Fruit fly (Drosophila melanogaster) whole organism, embryonic: ENCODE measurements around the gene E2f2.

Source experiments
- Atf3 ChIP-seq: fragments of 200-800 bp; sonication (Bioruptor generic); optimal IDR thresholded peaks from 3 replicates; lab custom pipeline; 2016; ENCODE audit warnings: missing biosample characterization, missing genetic modification characterization
- CG11085 ChIP-seq: fragments of 200-800 bp; sonication (Bioruptor generic); IDR thresholded peaks from 2 replicates; pipeline ENCODE4 v1.3.6; 2022; ENCODE audit warnings: missing biosample characterization, missing genetic modification characterization
- CG11456 ChIP-seq: fragments of 200-800 bp; sonication (Bioruptor generic); IDR thresholded peaks from 3 replicates; pipeline ENCODE4 v1.3.6; 2022; ENCODE audit warnings: missing biosample characterization, missing genetic modification characterization
- CG13123 ChIP-seq: fragments of 200-800 bp; sonication (Bioruptor generic); optimal IDR thresholded peaks from 2 replicates; lab custom pipeline; 2016; ENCODE audit warnings: missing biosample characterization, missing genetic modification characterization
- CG14860 ChIP-seq: fragments of 200-800 bp; sonication (Bioruptor generic); IDR thresholded peaks from 3 replicates; pipeline ENCODE4 v1.3.6; 2022; ENCODE audit warnings: missing biosample characterization, missing genetic modification characterization; ENCODE audit not compliant: partially characterized antibody
- CG15479 ChIP-seq: fragments of 200-800 bp; sonication (Bioruptor generic); optimal IDR thresholded peaks from 3 replicates; lab custom pipeline; 2019; ENCODE audit warnings: missing biosample characterization, mild to moderate bottlenecking, missing genetic modification characterization, moderate library complexity
- CG15696 ChIP-seq: fragments of 200-800 bp; sonication (Bioruptor generic); optimal IDR thresholded peaks from 2 replicates; lab custom pipeline; 2019; ENCODE audit warnings: missing biosample characterization, mild to moderate bottlenecking, missing genetic modification characterization, moderate library complexity
- CG2129 ChIP-seq: fragments of 200-800 bp; sonication (Bioruptor generic); IDR thresholded peaks from 2 replicates; pipeline ENCODE4 v1.3.6; 2022; ENCODE audit warnings: missing biosample characterization, missing genetic modification characterization; ENCODE audit not compliant: partially characterized antibody
- CG2889 ChIP-seq: fragments of 200-800 bp; sonication (Bioruptor generic); IDR thresholded peaks from 3 replicates; pipeline ENCODE4 v1.3.6; 2022; ENCODE audit warnings: missing biosample characterization, missing genetic modification characterization
- CG3281 ChIP-seq: fragments of 200-800 bp; sonication (Bioruptor generic); optimal IDR thresholded peaks from 3 replicates; lab custom pipeline; 2017; ENCODE audit warnings: missing biosample characterization, mild to moderate bottlenecking, missing genetic modification characterization
- CG4404 ChIP-seq: fragments of 200-800 bp; sonication (Bioruptor generic); IDR thresholded peaks from 2 replicates; pipeline ENCODE4 v1.3.6; 2022; ENCODE audit warnings: missing biosample characterization, missing genetic modification characterization
- CG4424 ChIP-seq: fragments of 200-800 bp; sonication (Bioruptor generic); optimal IDR thresholded peaks from 3 replicates; lab custom pipeline; 2016; ENCODE audit warnings: missing biosample characterization, missing genetic modification characterization
- CG4617 ChIP-seq: fragments of 200-800 bp; sonication (Bioruptor generic); optimal IDR thresholded peaks from 3 replicates; lab custom pipeline; 2016; ENCODE audit warnings: missing biosample characterization, missing genetic modification characterization, borderline replicate concordance
- CG7357 ChIP-seq: fragments of 200-800 bp; sonication (Bioruptor generic); IDR thresholded peaks from 3 replicates; pipeline ENCODE4 v1.3.6; 2022; ENCODE audit warnings: missing biosample characterization, missing genetic modification characterization
- CG7839 ChIP-seq: fragments of 200-800 bp; sonication (Bioruptor generic); optimal IDR thresholded peaks from 3 replicates; lab custom pipeline; 2018; ENCODE audit warnings: missing biosample characterization, mild to moderate bottlenecking, missing genetic modification characterization, moderate library complexity
- CG8290 ChIP-seq, 3 experiments: fragments of 200-800 bp; sonication (Bioruptor generic); optimal IDR thresholded peaks; 2 replicates each; lab custom pipeline; 2016 to 2019; ENCODE audit warnings: missing biosample characterization in 3 of 3, missing genetic modification characterization in 3 of 3, mild to moderate bottlenecking in 2 of 3, moderate library complexity in 1 of 3
- CG8388 ChIP-seq: fragments of 200-800 bp; sonication (Bioruptor generic); optimal IDR thresholded peaks from 2 replicates; lab custom pipeline; 2019; ENCODE audit warnings: missing biosample characterization, mild to moderate bottlenecking, missing genetic modification characterization, moderate library complexity
- CG9932 ChIP-seq: fragments of 200-800 bp; sonication (Bioruptor generic); IDR thresholded peaks from 2 replicates; pipeline ENCODE4 v1.3.6; 2022; ENCODE audit warnings: missing biosample characterization, missing genetic modification characterization
- Dad ChIP-seq: fragments of 200-800 bp; sonication (Bioruptor generic); optimal IDR thresholded peaks from 3 replicates; lab custom pipeline; 2016; ENCODE audit warnings: missing biosample characterization, missing genetic modification characterization
- Dfd ChIP-seq, 2 experiments: fragments of >200 bp; optimal IDR thresholded peaks; 2 replicates each; lab custom pipeline; 2017; ENCODE audit warnings: missing biosample characterization in 2 of 2, missing genetic modification characterization in 2 of 2
- Dp ChIP-seq: fragments of 200-800 bp; sonication (Bioruptor generic); optimal IDR thresholded peaks from 2 replicates; lab custom pipeline; 2018; ENCODE audit warnings: missing biosample characterization, mild to moderate bottlenecking, missing genetic modification characterization, moderate library complexity
- Drgx ChIP-seq: fragments of 200-800 bp; sonication (Bioruptor generic); IDR thresholded peaks from 2 replicates; pipeline ENCODE4 v1.3.6; 2022; ENCODE audit warnings: missing biosample characterization, missing genetic modification characterization
- Ets65A ChIP-seq: fragments of 200-800 bp; sonication (Bioruptor generic); peaks from one replicate; lab custom pipeline; 2016; ENCODE audit warnings: missing biosample characterization, missing genetic modification characterization
- HLH54F ChIP-seq: fragments of 200-800 bp; sonication (Bioruptor generic); optimal IDR thresholded peaks from 3 replicates; lab custom pipeline; 2016; ENCODE audit warnings: missing biosample characterization, missing genetic modification characterization
- Jarid2 ChIP-seq: fragments of 200-800 bp; sonication (Bioruptor generic); optimal IDR thresholded peaks from 3 replicates; lab custom pipeline; 2017; ENCODE audit warnings: mild to moderate bottlenecking, missing biosample characterization, missing genetic modification reagents, missing genetic modification characterization
- Kr ChIP-seq: fragments of 200-800 bp; sonication (Bioruptor generic); optimal IDR thresholded peaks from 2 replicates; lab custom pipeline; 2017; ENCODE audit warnings: missing biosample characterization, mild to moderate bottlenecking, missing genetic modification characterization
- Neu2 ChIP-seq: fragments of 200-800 bp; sonication (Bioruptor generic); optimal IDR thresholded peaks from 3 replicates; lab custom pipeline; 2016; ENCODE audit warnings: missing biosample characterization, missing genetic modification characterization, borderline replicate concordance
- NfI ChIP-seq: fragments of 200-800 bp; sonication (Bioruptor generic); optimal IDR thresholded peaks from 3 replicates; lab custom pipeline; 2018; ENCODE audit warnings: missing biosample characterization, mild to moderate bottlenecking, missing genetic modification characterization, moderate library complexity
- br ChIP-seq: fragments of >200 bp; optimal IDR thresholded peaks from 2 replicates; lab custom pipeline; 2017
- ci ChIP-seq: fragments of 200-800 bp; sonication (Bioruptor generic); IDR thresholded peaks from 3 replicates; pipeline ENCODE4 v1.3.6; 2022; ENCODE audit warnings: missing biosample characterization, missing genetic modification characterization
- cwo ChIP-seq: fragments of 200-800 bp; sonication (Bioruptor generic); optimal IDR thresholded peaks from 3 replicates; lab custom pipeline; 2017; ENCODE audit warnings: missing biosample characterization, missing genetic modification characterization, mild to moderate bottlenecking, moderate library complexity, missing genetic modification reagents
- dm ChIP-seq: fragments of 200-800 bp; sonication (Bioruptor generic); optimal IDR thresholded peaks from 3 replicates; lab custom pipeline; 2016; ENCODE audit warnings: missing biosample characterization, missing genetic modification characterization
- gcm ChIP-seq: fragments of 200-800 bp; sonication (Bioruptor generic); optimal IDR thresholded peaks from 2 replicates; lab custom pipeline; 2019; ENCODE audit warnings: missing biosample characterization, mild to moderate bottlenecking, missing genetic modification characterization, moderate library complexity
- gcm2 ChIP-seq: fragments of 200-800 bp; sonication (Bioruptor generic); optimal IDR thresholded peaks from 2 replicates; lab custom pipeline; 2016; ENCODE audit warnings: missing biosample characterization, missing genetic modification characterization
- lab ChIP-seq: fragments of 200-800 bp; sonication (Bioruptor generic); optimal IDR thresholded peaks from 3 replicates; lab custom pipeline; 2017; ENCODE audit warnings: missing biosample characterization, missing genetic modification characterization, mild to moderate bottlenecking, moderate library complexity, missing genetic modification reagents
- lbe ChIP-seq: fragments of 200-800 bp; sonication (Bioruptor generic); optimal IDR thresholded peaks from 2 replicates; lab custom pipeline; 2016; ENCODE audit warnings: missing biosample characterization, mild to moderate bottlenecking, missing genetic modification characterization
- lov ChIP-seq, 2 experiments: fragments of 200-800 bp in 1 of 2; fragments of >200 bp in 1 of 2; sonication (Bioruptor generic) in 1 of 2; IDR thresholded peaks in 1 of 2; optimal IDR thresholded peaks in 1 of 2; 2 replicates in 1 of 2; 3 replicates in 1 of 2; pipeline versions ENCODE4 v1.3.6 to Lab custom; 2017 to 2022; ENCODE audit warnings: missing biosample characterization in 1 of 2, missing genetic modification characterization in 1 of 2
- nau ChIP-seq: fragments of 200-800 bp; sonication (Bioruptor generic); optimal IDR thresholded peaks from 3 replicates; lab custom pipeline; 2017; ENCODE audit warnings: missing biosample characterization, mild to moderate bottlenecking, missing genetic modification characterization, missing genetic modification reagents
- nerfin-2 ChIP-seq: fragments of 200-800 bp; sonication (Bioruptor generic); IDR thresholded peaks from 2 replicates; pipeline ENCODE4 v1.3.6; 2022; ENCODE audit warnings: missing biosample characterization, missing genetic modification characterization; ENCODE audit not compliant: partially characterized antibody
- peb ChIP-seq: fragments of 200-800 bp; sonication (Bioruptor generic); IDR thresholded peaks from 2 replicates; pipeline ENCODE4 v1.3.6; 2022; ENCODE audit warnings: missing biosample characterization, missing genetic modification characterization
- phol ChIP-seq: fragments of 200-800 bp; sonication (Bioruptor generic); optimal IDR thresholded peaks from 3 replicates; lab custom pipeline; 2018; ENCODE audit warnings: missing biosample characterization, mild to moderate bottlenecking, missing genetic modification characterization, moderate library complexity
- prd ChIP-seq, 3 experiments: fragments of >200 bp in 2 of 3; fragments of 200-800 bp in 1 of 3; sonication (Bioruptor generic) in 1 of 3; optimal IDR thresholded peaks in 2 of 3; IDR thresholded peaks in 1 of 3; 2 replicates in 2 of 3; 3 replicates in 1 of 3; pipeline versions ENCODE4 v1.3.6 to Lab custom; 2017 to 2022; ENCODE audit warnings: missing biosample characterization in 1 of 3, missing genetic modification characterization in 1 of 3
- sens ChIP-seq: fragments of 200-800 bp; sonication (Bioruptor generic); peaks from one replicate; lab custom pipeline; 2016; ENCODE audit warnings: missing biosample characterization, missing genetic modification characterization
- slp2 ChIP-seq: fragments of 200-800 bp; sonication (Bioruptor generic); optimal IDR thresholded peaks from 2 replicates; lab custom pipeline; 2016; ENCODE audit warnings: missing biosample characterization, missing genetic modification characterization
- sug ChIP-seq: fragments of 200-800 bp; optimal IDR thresholded peaks from 2 replicates; lab custom pipeline; 2019; ENCODE audit warnings: missing biosample characterization, mild to moderate bottlenecking, missing genetic modification characterization, moderate library complexity
- tap ChIP-seq: fragments of 200-800 bp; optimal IDR thresholded peaks from 3 replicates; lab custom pipeline; 2019; ENCODE audit warnings: missing biosample characterization, mild to moderate bottlenecking, missing genetic modification characterization, moderate library complexity
- tgo ChIP-seq: fragments of 200-800 bp; sonication (Bioruptor generic); IDR thresholded peaks from 3 replicates; pipeline ENCODE4 v1.3.6; 2022; ENCODE audit warnings: missing biosample characterization, missing genetic modification characterization
- tin ChIP-seq: fragments of 200-800 bp; sonication (Bioruptor generic); optimal IDR thresholded peaks from 3 replicates; lab custom pipeline; 2016; ENCODE audit warnings: missing biosample characterization, missing genetic modification characterization
- tll ChIP-seq, 2 experiments: fragments of 200-800 bp in 1 of 2; fragments of >200 bp in 1 of 2; sonication (Bioruptor generic) in 1 of 2; optimal IDR thresholded peaks; 2 replicates each; lab custom pipeline; 2017 to 2019; ENCODE audit warnings: missing biosample characterization in 2 of 2, missing genetic modification characterization in 2 of 2, mild to moderate bottlenecking in 1 of 2, moderate library complexity in 1 of 2
- zfh2 ChIP-seq: fragments of 200-800 bp; sonication (Bioruptor generic); optimal IDR thresholded peaks from 2 replicates; lab custom pipeline; 2016; ENCODE audit warnings: missing biosample characterization, missing genetic modification characterization

The E2f2 gene

dm6 chr2L:21104326-21104725 is 52.2 kb downstream of the E2f2 start, which contains the start of the genes CG46307 and Nhe2 (continued):
- TF ChIP-seq tin (no peak), CG11085 (GFP tag; lab: Robert Waterston, UW) (no peak), CG11456 (GFP tag; lab: Robert Waterston, UW) (no peak), br (lab: Kevin White, UChicago) (no peak), CG7357 (no peak), sens (GFP tag; lab: Kevin White, UChicago) (peak; percentile 78), lbe (GFP tag; lab: Kevin White, UChicago) (no peak), Atf3 (GFP tag; lab: Kevin White, UChicago) (no peak), lov (optimal IDR thresholded peaks at IDR 0.05; lab: Kevin White, UChicago) (no peak), lov (GFP tag; IDR thresholded peaks at IDR 0.05; lab: Robert Waterston, UW) (no peak), Jarid2 (peak; percentile 23), CG4424 (GFP tag; lab: Kevin White, UChicago) (peak; percentile 6), gcm2 (no peak), CG15696 (no peak), CG3281 (GFP tag; lab: Kevin White, UChicago) (no peak), CG14860 (GFP tag; lab: Robert Waterston, UW) (no peak), sug (no peak), Dad (no peak), zfh2 (GFP tag; lab: Kevin White, UChicago) (no peak), Neu2 (GFP tag; lab: Kevin White, UChicago) (no peak), CG13123 (GFP tag; lab: Kevin White, UChicago) (no peak), tll (GFP tag; optimal IDR thresholded peaks at IDR 0.05; lab: Kevin White, UChicago) (no peak), Kr (GFP tag; lab: Kevin White, UChicago) (no peak), NfI (GFP tag; lab: Kevin White, UChicago) (no peak), tgo (GFP tag; lab: Robert Waterston, UW) (no peak; the same call in 2 of the 3 replicates), Ets65A (GFP tag; lab: Kevin White, UChicago) (peak; percentile 78), Dp (GFP tag; lab: Kevin White, UChicago) (no peak), dm (GFP tag; lab: Kevin White, UChicago) (no peak), CG8388 (GFP tag; lab: Kevin White, UChicago) (no peak), CG4404 (no peak), Drgx (GFP tag; lab: Robert Waterston, UW) (no peak), CG2129 (GFP tag; lab: Robert Waterston, UW) (no peak), CG9932 (GFP tag; lab: Robert Waterston, UW) (no peak), tap (tag; lab: Kevin White, UChicago) (no peak), Dfd (GFP tag; optimal IDR thresholded peaks at IDR 0.05; lab: Kevin White, UChicago) (no peak), gcm (GFP tag; lab: Kevin White, UChicago) (no peak), CG8290 (GFP tag; optimal IDR thresholded peaks at IDR 0.05; lab: Kevin White, UChicago) (no peak), CG8290 (tag; optimal IDR thresholded peaks at IDR 0.05; lab: Kevin White, UChicago) (peak in 1 of 2 experiments; percentile 31), cwo (GFP tag; lab: Kevin White, UChicago) (no peak), CG15479 (no peak), nerfin-2 (GFP tag; lab: Robert Waterston, UW) (no peak), phol (tag; lab: Kevin White, UChicago) (peak; percentile 10), slp2 (no peak), lab (GFP tag; lab: Kevin White, UChicago) (no peak), nau (GFP tag; lab: Kevin White, UChicago) (no peak), CG7839 (no peak), ci (GFP tag; lab: Robert Waterston, UW) (peak; percentile 60; the same call in 1 of the 3 replicates), CG2889 (GFP tag; lab: Robert Waterston, UW) (no peak), peb (GFP tag; lab: Robert Waterston, UW) (no peak), prd (optimal IDR thresholded peaks at IDR 0.05; lab: Kevin White, UChicago) (no peak), prd (GFP tag; IDR thresholded peaks at IDR 0.05; lab: Robert Waterston, UW) (0 out of 3 replicates have a peak, but pooled peaks have one; percentile 32), HLH54F (GFP tag; lab: Kevin White, UChicago) (no peak), CG4617 (GFP tag; lab: Kevin White, UChicago) (no peak)
